Fruit fly (Drosophila melanogaster): ENCODE results near the gene escl.

Gene escl

DNA sequence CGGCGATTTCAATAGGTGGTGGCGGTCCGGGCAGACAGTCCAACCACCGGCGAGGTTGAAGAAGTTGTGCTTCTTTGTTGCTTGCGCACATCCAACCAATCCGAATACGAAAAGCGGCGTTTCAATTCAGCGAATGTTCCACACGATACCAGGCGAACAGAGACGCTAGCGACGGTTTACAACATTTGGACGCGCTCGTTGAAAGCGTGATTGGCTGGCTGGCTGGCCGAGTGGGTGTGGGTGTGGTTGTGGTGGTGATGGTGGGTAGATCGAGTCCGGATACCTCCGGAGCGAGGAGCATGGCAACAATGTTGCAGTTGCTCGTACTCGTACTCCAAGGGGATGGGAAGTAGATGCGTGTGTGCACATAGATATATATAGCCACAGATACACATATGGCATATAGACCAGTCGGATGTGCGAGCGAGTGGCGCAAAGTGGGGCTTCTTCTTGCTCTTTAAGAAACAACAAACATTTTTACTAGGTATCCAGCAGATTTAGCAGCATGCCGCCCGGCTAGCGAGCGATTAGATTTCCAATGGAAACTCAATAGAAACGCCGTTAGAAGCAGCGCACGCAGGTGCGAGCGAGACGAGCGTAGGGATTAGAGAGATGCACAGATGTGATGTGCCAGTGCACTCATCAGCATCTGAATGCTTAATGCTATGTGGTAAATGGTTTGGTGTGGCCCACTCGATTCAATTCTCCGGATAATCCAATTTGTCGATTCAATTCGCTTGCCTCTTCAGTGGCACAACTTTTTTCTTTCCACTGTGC lies 19.6 kb downstream of the escl start (continued):
- no peak for TF ChIP-seq CG18764 (GFP tag; optimal IDR thresholded peaks at IDR 0.05)
- TF ChIP-seq pzg (GFP tag; optimal IDR thresholded peaks at IDR 0.05), result peak; percentile 5
- peak; percentile 18 for TF ChIP-seq nau (GFP tag; optimal IDR thresholded peaks at IDR 0.05)
- TF ChIP-seq tx (GFP tag; optimal IDR thresholded peaks at IDR 0.05), result no peak
- peak; percentile 51 for TF ChIP-seq CG17568 (GFP tag; optimal IDR thresholded peaks at IDR 0.05)
- peak; percentile 43 for TF ChIP-seq CG3163 (GFP tag; optimal IDR thresholded peaks at IDR 0.05)
- TF ChIP-seq sna (GFP tag; IDR thresholded peaks at IDR 0.05; ENCODE audit: partially characterized antibody), result no peak
- TF ChIP-seq Kr (GFP tag; optimal IDR thresholded peaks at IDR 0.05), result peak; percentile 13
- peak; percentile 91 for TF ChIP-seq cg (GFP tag; optimal IDR thresholded peaks at IDR 0.05)
- peak; percentile 41 for TF ChIP-seq CG13624 (GFP tag; optimal IDR thresholded peaks at IDR 0.05)
- TF ChIP-seq Dfd (GFP tag; optimal IDR thresholded peaks at IDR 0.05), result no peak
- no peak for TF ChIP-seq Meics (GFP tag; optimal IDR thresholded peaks at IDR 0.05)
- TF ChIP-seq ac (GFP tag; optimal IDR thresholded peaks at IDR 0.05), result peak; percentile 14
- TF ChIP-seq nmo (GFP tag; optimal IDR thresholded peaks at IDR 0.05), result peak; percentile 13
- peak; percentile 99 for TF ChIP-seq CG15479 (GFP tag; optimal IDR thresholded peaks at IDR 0.05)
- peak; percentile 84 for TF ChIP-seq cwo (GFP tag; optimal IDR thresholded peaks at IDR 0.05)
- TF ChIP-seq Fer1 (GFP tag; optimal IDR thresholded peaks at IDR 0.05), result peak; percentile 60
- TF ChIP-seq ERR (GFP tag; optimal IDR thresholded peaks at IDR 0.05), result peak; percentile 21
- TF ChIP-seq ATbp (GFP tag; optimal IDR thresholded peaks at IDR 0.05), result peak; percentile 35
- TF ChIP-seq tio (GFP tag; optimal IDR thresholded peaks at IDR 0.05), result no peak
- TF ChIP-seq bsh (GFP tag; optimal IDR thresholded peaks at IDR 0.05), result peak in 1 of 2 experiments; percentile 42
- peak; percentile 7 for TF ChIP-seq ewg (GFP tag; optimal IDR thresholded peaks at IDR 0.05)
- peak; percentile 10 for TF ChIP-seq CoRest (tag; optimal IDR thresholded peaks at IDR 0.05)
- TF ChIP-seq CG17802 (tag; optimal IDR thresholded peaks at IDR 0.05), result peak; percentile 15
- TF ChIP-seq oc (tag; optimal IDR thresholded peaks at IDR 0.05), result peak; percentile 99
- peak; percentile 91 for TF ChIP-seq D (optimal IDR thresholded peaks at IDR 0.05)
- TF ChIP-seq D (GFP tag; optimal IDR thresholded peaks at IDR 0.05), result peak; percentile 8
- peak; percentile 55 for TF ChIP-seq fd64A (GFP tag; optimal IDR thresholded peaks at IDR 0.05)
- TF ChIP-seq CG1832 (GFP tag; optimal IDR thresholded peaks at IDR 0.05), result peak; percentile 90
- TF ChIP-seq corto (GFP tag; optimal IDR thresholded peaks at IDR 0.05), result no peak
- peak; percentile 68 for TF ChIP-seq tap (tag; optimal IDR thresholded peaks at IDR 0.05)
- TF ChIP-seq pb (GFP tag; optimal IDR thresholded peaks at IDR 0.05), result peak; percentile 18
- peak; percentile 74 for TF ChIP-seq odd (GFP tag; optimal IDR thresholded peaks at IDR 0.05)
- TF ChIP-seq Abd-B (GFP tag; optimal IDR thresholded peaks at IDR 0.05), result no peak
- TF ChIP-seq CG8290 (GFP tag; optimal IDR thresholded peaks at IDR 0.05), result no peak
- peak; percentile 20 to 77 for TF ChIP-seq CG8290 (tag; optimal IDR thresholded peaks at IDR 0.05)
- no peak for TF ChIP-seq vnd (GFP tag; IDR thresholded peaks at IDR 0.05; ENCODE audit: partially characterized antibody)
- peak; percentile 65 for TF ChIP-seq grn (GFP tag; optimal IDR thresholded peaks at IDR 0.05)
- peak; percentile 34 for TF ChIP-seq CG8359 (GFP tag; optimal IDR thresholded peaks at IDR 0.05; ENCODE audit: borderline replicate concordance)
- TF ChIP-seq CG7271 (tag; optimal IDR thresholded peaks at IDR 0.05), result no peak
- TF ChIP-seq CG7987 (GFP tag; optimal IDR thresholded peaks at IDR 0.05), result peak; percentile 60
- TF ChIP-seq Gsc (GFP tag; IDR thresholded peaks at IDR 0.05), result no peak
- TF ChIP-seq trem (tag; optimal IDR thresholded peaks at IDR 0.05), result peak; percentile 15
- TF ChIP-seq CG12391 (tag; optimal IDR thresholded peaks at IDR 0.05), result peak; percentile 0
- no peak for TF ChIP-seq ham (GFP tag; IDR thresholded peaks at IDR 0.05)
- no peak for TF ChIP-seq CG7357 (GFP tag; IDR thresholded peaks at IDR 0.05)
- TF ChIP-seq sens (GFP tag), result peak; percentile 84
- no peak for TF ChIP-seq Atf6 (GFP tag; IDR thresholded peaks at IDR 0.05)
- peak; percentile 98 for TF ChIP-seq CG34376 (GFP tag; optimal IDR thresholded peaks at IDR 0.05)

All from whole organism, embryonic.